Worm (Caenorhabditis elegans): Measurements from ENCODE around the gene elo-4.

DNA sequence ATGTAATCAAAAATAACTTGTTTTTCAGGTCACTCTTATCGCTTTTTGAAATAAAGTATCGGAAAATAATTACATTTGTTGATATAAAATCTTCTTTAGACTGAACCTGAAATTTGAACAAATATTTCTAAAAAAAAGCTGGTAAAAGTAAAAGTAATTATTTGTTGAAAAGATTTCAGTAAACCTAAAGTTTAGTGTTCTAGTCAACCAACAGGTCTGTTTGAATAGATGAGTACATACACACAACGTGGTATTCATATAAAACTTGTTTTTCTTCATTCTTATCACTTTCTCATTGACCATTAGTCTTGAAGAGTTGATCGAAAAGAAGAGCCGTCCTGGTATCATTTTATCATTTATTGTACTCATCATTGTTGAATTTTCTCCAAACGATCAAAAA is 14.4 kb downstream of the elo-4 start, which contains the start of gene C40H1.9:
- no peak for TF ChIP-seq skn-1 (tag; optimal IDR thresholded peaks at IDR 0.05)
- no peak for TF ChIP-seq snpc-4 (tag; optimal IDR thresholded peaks at IDR 0.05)
- no peak for TF ChIP-seq ZK546.5 (tag; optimal IDR thresholded peaks at IDR 0.05)
- TF ChIP-seq ztf-11 (tag; optimal IDR thresholded peaks at IDR 0.05), result no peak
